Fruit fly (Drosophila melanogaster) whole organism, embryonic: ENCODE data around the gene bor.
A peak's percentile ranks its signal among the peaks of the same experiment; 100 is the strongest.

Source experiments
- CG10274 ChIP-seq: fragments of 200-800 bp; sonication (Bioruptor generic); optimal IDR thresholded peaks from 3 replicates; lab custom pipeline; 2017; ENCODE audit warnings: missing biosample characterization, mild to moderate bottlenecking, missing genetic modification characterization
- CG10543 ChIP-seq: fragments of 200-800 bp; sonication (Bioruptor generic); optimal IDR thresholded peaks from 3 replicates; lab custom pipeline; 2017; ENCODE audit warnings: missing biosample characterization, mild to moderate bottlenecking, missing genetic modification characterization, moderate library complexity
- CG11504 ChIP-seq: fragments of 200-800 bp; sonication (Bioruptor generic); optimal IDR thresholded peaks from 3 replicates; lab custom pipeline; 2019; ENCODE audit warnings: missing biosample characterization, mild to moderate bottlenecking, missing genetic modification characterization, moderate library complexity
- CG11723 ChIP-seq: fragments of 200-800 bp; sonication (Bioruptor generic); optimal IDR thresholded peaks from 2 replicates; lab custom pipeline; 2017; ENCODE audit warnings: missing biosample characterization, mild to moderate bottlenecking, missing genetic modification characterization
- CG13775 ChIP-seq: fragments of 200-800 bp; sonication (Bioruptor generic); optimal IDR thresholded peaks from 3 replicates; lab custom pipeline; 2017; ENCODE audit warnings: missing biosample characterization, mild to moderate bottlenecking, missing genetic modification characterization
- CG14860 ChIP-seq: fragments of 200-800 bp; sonication (Bioruptor generic); IDR thresholded peaks from 3 replicates; pipeline ENCODE4 v1.3.6; 2022; ENCODE audit warnings: missing biosample characterization, missing genetic modification characterization; ENCODE audit not compliant: partially characterized antibody
- CG15073 ChIP-seq: fragments of 200-800 bp; sonication (Bioruptor generic); optimal IDR thresholded peaks from 2 replicates; lab custom pipeline; 2016; ENCODE audit warnings: missing biosample characterization, missing genetic modification characterization
- CG15269 ChIP-seq: fragments of 200-800 bp; sonication (Bioruptor generic); optimal IDR thresholded peaks from 2 replicates; lab custom pipeline; 2018; ENCODE audit warnings: missing biosample characterization, mild to moderate bottlenecking, missing genetic modification characterization, moderate library complexity
- CG1792 ChIP-seq: fragments of 200-800 bp; sonication (Bioruptor generic); optimal IDR thresholded peaks from 2 replicates; lab custom pipeline; 2016; ENCODE audit warnings: missing biosample characterization, missing genetic modification characterization
- CG4730 ChIP-seq: fragments of 200-800 bp; sonication (Bioruptor generic); IDR thresholded peaks from 2 replicates; pipeline ENCODE4 v1.3.6; 2022; ENCODE audit warnings: missing biosample characterization, missing genetic modification characterization
- CG5180 ChIP-seq: fragments of 200-800 bp; sonication (Bioruptor generic); optimal IDR thresholded peaks from 3 replicates; lab custom pipeline; 2017; ENCODE audit warnings: missing biosample characterization, missing genetic modification characterization, mild to moderate bottlenecking, moderate library complexity, missing genetic modification reagents
- CG7271 ChIP-seq: fragments of 200-800 bp; sonication (Bioruptor generic); optimal IDR thresholded peaks from 2 replicates; lab custom pipeline; 2018; ENCODE audit warnings: missing biosample characterization, mild to moderate bottlenecking, missing genetic modification characterization, moderate library complexity
- CG7372 ChIP-seq: fragments of 200-800 bp; sonication (Bioruptor generic); IDR thresholded peaks from 2 replicates; pipeline ENCODE4 v1.3.6; 2022; ENCODE audit warnings: missing biosample characterization, missing genetic modification characterization
- CG7556 ChIP-seq: fragments of 200-800 bp; sonication (Bioruptor generic); optimal IDR thresholded peaks from 2 replicates; lab custom pipeline; 2017; ENCODE audit warnings: missing biosample characterization, mild to moderate bottlenecking, missing genetic modification characterization
- Deaf1 ChIP-seq: fragments of 200-800 bp; optimal IDR thresholded peaks from 3 replicates; lab custom pipeline; 2019; ENCODE audit warnings: missing biosample characterization, mild to moderate bottlenecking, missing genetic modification characterization, moderate library complexity
- Elba2 ChIP-seq: fragments of 200-800 bp; sonication (Bioruptor generic); optimal IDR thresholded peaks from 3 replicates; lab custom pipeline; 2016; ENCODE audit warnings: missing biosample characterization, missing genetic modification characterization
- Fer1 ChIP-seq: fragments of 200-800 bp; sonication (Bioruptor generic); optimal IDR thresholded peaks from 2 replicates; lab custom pipeline; 2017; ENCODE audit warnings: missing biosample characterization, mild to moderate bottlenecking, missing genetic modification characterization
- HLHmδ ChIP-seq: fragments of 200-800 bp; sonication (Bioruptor generic); optimal IDR thresholded peaks from 2 replicates; lab custom pipeline; 2018; ENCODE audit warnings: missing biosample characterization, mild to moderate bottlenecking, missing genetic modification characterization, moderate library complexity
- Hr3 ChIP-seq: fragments of 200-800 bp; sonication (Bioruptor generic); optimal IDR thresholded peaks from 3 replicates; lab custom pipeline; 2016; ENCODE audit warnings: missing biosample characterization, missing genetic modification characterization
- Hr51 ChIP-seq, 2 experiments: fragments of 200-800 bp; sonication (Bioruptor generic); optimal IDR thresholded peaks; 2 replicates in 1 of 2; 3 replicates in 1 of 2; lab custom pipeline; 2016 to 2018; ENCODE audit warnings: missing biosample characterization in 2 of 2, missing genetic modification characterization in 2 of 2, mild to moderate bottlenecking in 1 of 2, moderate library complexity in 1 of 2
- Jarid2 ChIP-seq: fragments of 200-800 bp; sonication (Bioruptor generic); optimal IDR thresholded peaks from 3 replicates; lab custom pipeline; 2017; ENCODE audit warnings: mild to moderate bottlenecking, missing biosample characterization, missing genetic modification reagents, missing genetic modification characterization
- Med ChIP-seq: fragments of 200-800 bp; sonication (Bioruptor generic); peaks from one replicate; lab custom pipeline; 2016; ENCODE audit warnings: missing biosample characterization, missing genetic modification characterization, mild to moderate bottlenecking, inconsistent platforms, moderate library complexity
- Nf-YC ChIP-seq: fragments of 200-800 bp; optimal IDR thresholded peaks from 3 replicates; lab custom pipeline; 2019; ENCODE audit warnings: missing biosample characterization, mild to moderate bottlenecking, missing genetic modification characterization, moderate library complexity
- abd-A ChIP-seq: fragments of 200-800 bp; sonication (Bioruptor generic); optimal IDR thresholded peaks from 3 replicates; lab custom pipeline; 2019; ENCODE audit warnings: missing biosample characterization, mild to moderate bottlenecking, missing genetic modification characterization, moderate library complexity
- ap ChIP-seq: fragments of 200-800 bp; sonication (Bioruptor generic); IDR thresholded peaks from 2 replicates; pipeline ENCODE4 v1.3.6; 2022; ENCODE audit warnings: missing biosample characterization, missing genetic modification characterization
- cg ChIP-seq: fragments of 200-800 bp; sonication (Bioruptor generic); optimal IDR thresholded peaks from 3 replicates; lab custom pipeline; 2019; ENCODE audit warnings: missing biosample characterization, mild to moderate bottlenecking, missing genetic modification characterization, moderate library complexity
- corto ChIP-seq: fragments of 200-800 bp; sonication (Bioruptor generic); optimal IDR thresholded peaks from 2 replicates; lab custom pipeline; 2016; ENCODE audit warnings: missing biosample characterization, mild to moderate bottlenecking, missing genetic modification characterization, moderate library complexity
- dimm ChIP-seq: fragments of 200-800 bp; sonication (Bioruptor generic); IDR thresholded peaks from 2 replicates; pipeline ENCODE4 v1.3.6; 2022; ENCODE audit warnings: missing biosample characterization, missing genetic modification characterization
- ewg ChIP-seq: fragments of 200-800 bp; sonication (Bioruptor generic); optimal IDR thresholded peaks from 3 replicates; lab custom pipeline; 2017; ENCODE audit warnings: mild to moderate bottlenecking, missing biosample characterization, missing genetic modification reagents, missing genetic modification characterization
- fd102C ChIP-seq: fragments of 200-800 bp; sonication (Bioruptor generic); optimal IDR thresholded peaks from 2 replicates; lab custom pipeline; 2018; ENCODE audit warnings: missing biosample characterization, mild to moderate bottlenecking, missing genetic modification characterization, moderate library complexity
- her ChIP-seq: fragments of 200-800 bp; sonication (Bioruptor generic); optimal IDR thresholded peaks from 2 replicates; lab custom pipeline; 2016; ENCODE audit warnings: missing biosample characterization, missing genetic modification characterization
- hkb ChIP-seq, 2 experiments: fragments of 200-800 bp in 1 of 2; fragments of >200 bp in 1 of 2; sonication (Bioruptor generic) in 1 of 2; IDR thresholded peaks in 1 of 2; optimal IDR thresholded peaks in 1 of 2; 2 replicates each; pipeline versions ENCODE4 v1.3.6 to Lab custom; 2017 to 2022; ENCODE audit warnings: missing biosample characterization in 1 of 2, missing genetic modification characterization in 1 of 2
- ken ChIP-seq: fragments of 200-800 bp; sonication (Bioruptor generic); IDR thresholded peaks from 3 replicates; pipeline ENCODE4 v1.3.6; 2022; ENCODE audit warnings: missing biosample characterization, missing genetic modification characterization
- klu ChIP-seq: fragments of 200-800 bp; sonication (Bioruptor generic); IDR thresholded peaks from 2 replicates; pipeline ENCODE4 v1.3.6; 2022; ENCODE audit warnings: missing biosample characterization, missing genetic modification characterization
- kni ChIP-seq: fragments of 200-800 bp; sonication (Bioruptor generic); optimal IDR thresholded peaks from 3 replicates; lab custom pipeline; 2017; ENCODE audit warnings: mild to moderate bottlenecking, missing biosample characterization, missing genetic modification reagents, missing genetic modification characterization
- lola ChIP-seq, 3 experiments: fragments of >200 bp in 2 of 3; fragments of 200-800 bp in 1 of 3; sonication (Bioruptor generic) in 1 of 3; optimal IDR thresholded peaks; 2 replicates each; lab custom pipeline; 2017 to 2019; ENCODE audit warnings: missing biosample characterization in 3 of 3, missing genetic modification characterization in 3 of 3, mild to moderate bottlenecking in 1 of 3, moderate library complexity in 1 of 3
- mirr ChIP-seq: fragments of 200-800 bp; sonication (Bioruptor generic); optimal IDR thresholded peaks from 3 replicates; lab custom pipeline; 2018; ENCODE audit warnings: missing biosample characterization, mild to moderate bottlenecking, missing genetic modification characterization
- onecut ChIP-seq: fragments of 200-800 bp; sonication (Bioruptor generic); IDR thresholded peaks from 2 replicates; pipeline ENCODE4 v1.3.6; 2022; ENCODE audit warnings: missing biosample characterization, missing genetic modification characterization
- pb ChIP-seq: fragments of 200-800 bp; sonication (Bioruptor generic); optimal IDR thresholded peaks from 3 replicates; lab custom pipeline; 2016; ENCODE audit warnings: missing biosample characterization, missing genetic modification characterization
- peb ChIP-seq: fragments of 200-800 bp; sonication (Bioruptor generic); IDR thresholded peaks from 2 replicates; pipeline ENCODE4 v1.3.6; 2022; ENCODE audit warnings: missing biosample characterization, missing genetic modification characterization
- pfk ChIP-seq: fragments of 200-800 bp; sonication (Bioruptor generic); optimal IDR thresholded peaks from 2 replicates; lab custom pipeline; 2018; ENCODE audit warnings: missing biosample characterization, mild to moderate bottlenecking, missing genetic modification characterization, moderate library complexity
- pzg ChIP-seq: fragments of 200-800 bp; sonication (Bioruptor generic); optimal IDR thresholded peaks from 3 replicates; lab custom pipeline; 2018; ENCODE audit warnings: missing biosample characterization, mild to moderate bottlenecking, missing genetic modification characterization, moderate library complexity
- ranshi ChIP-seq: fragments of 200-800 bp; sonication (Bioruptor generic); IDR thresholded peaks from 2 replicates; pipeline ENCODE4 v1.3.6; 2022; ENCODE audit warnings: missing biosample characterization, missing genetic modification characterization
- rib ChIP-seq: fragments of 200-800 bp; sonication (Bioruptor generic); IDR thresholded peaks from 2 replicates; pipeline ENCODE4 v1.3.6; 2022; ENCODE audit warnings: missing biosample characterization, missing genetic modification characterization
- sd ChIP-seq: fragments of 200-800 bp; sonication (Bioruptor generic); optimal IDR thresholded peaks from 3 replicates; lab custom pipeline; 2018; ENCODE audit warnings: missing biosample characterization, mild to moderate bottlenecking, missing genetic modification characterization, moderate library complexity
- zfh1 ChIP-seq: fragments of 200-800 bp; sonication (Bioruptor generic); IDR thresholded peaks from 3 replicates; pipeline ENCODE4 v1.3.6; 2022; ENCODE audit warnings: missing biosample characterization, missing genetic modification characterization

The bor gene

DNA sequence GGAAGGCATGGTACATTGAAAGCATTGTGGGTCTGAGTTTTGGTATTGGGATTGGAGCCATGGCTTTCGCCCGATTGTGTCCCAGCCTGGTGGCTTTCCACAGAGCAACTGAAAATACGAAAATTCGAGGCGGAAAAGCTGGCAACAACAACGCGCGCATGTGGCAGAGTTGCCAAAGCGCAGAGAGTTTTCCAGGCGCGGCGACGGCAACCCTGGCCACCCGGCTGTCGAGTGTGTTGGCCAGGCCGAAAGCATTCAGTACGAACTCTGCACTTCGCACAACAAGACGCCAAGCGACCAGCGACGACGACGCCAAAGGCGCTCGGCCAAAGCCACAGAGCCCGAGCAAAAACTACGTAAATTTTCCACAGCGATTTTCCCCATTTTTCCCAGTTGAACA lies 38.2 kb downstream of the bor start (continued):
- TF ChIP-seq CG15269 (tag; lab: Kevin White, UChicago) (no peak), kni (GFP tag; lab: Kevin White, UChicago) (no peak), Deaf1 (tag; lab: Kevin White, UChicago) (peak; percentile 92), ken (no peak), CG11723 (GFP tag; lab: Kevin White, UChicago) (no peak), mirr (GFP tag; lab: Kevin White, UChicago) (peak; percentile 2), her (GFP tag; lab: Kevin White, UChicago) (peak; percentile 30), sd (no peak), peb (GFP tag; lab: Robert Waterston, UW) (no peak), Fer1 (GFP tag; lab: Kevin White, UChicago) (peak; percentile 42), pzg (peak; percentile 32), CG10543 (GFP tag; lab: Kevin White, UChicago) (peak; percentile 78), Jarid2 (GFP tag; lab: Kevin White, UChicago) (peak; percentile 62), CG14860 (GFP tag; lab: Robert Waterston, UW) (no peak), ewg (GFP tag; lab: Kevin White, UChicago) (peak; percentile 81), Nf-YC (peak; percentile 6), ap (no peak), zfh1 (GFP tag; lab: Robert Waterston, UW) (no peak), CG11504 (tag; lab: Kevin White, UChicago) (peak; percentile 43), dimm (GFP tag; lab: Robert Waterston, UW) (no peak), CG7556 (GFP tag; lab: Kevin White, UChicago) (no peak), pb (peak; percentile 1), CG5180 (GFP tag; lab: Kevin White, UChicago) (peak; percentile 77), CG4730 (GFP tag; lab: Robert Waterston, UW) (no peak), lola (GFP tag; optimal IDR thresholded peaks at IDR 0.05; lab: Kevin White, UChicago) (no peak), abd-A (tag; lab: Kevin White, UChicago) (peak; percentile 64), Elba2 (GFP tag; lab: Kevin White, UChicago) (no peak), CG7372 (GFP tag; lab: Robert Waterston, UW) (no peak)

dm6 chr3R:16225351-16225750 lies 38.6 kb downstream of the bor start, which contains the start of gene tara:
TSS of gene tara (plus strand) at chr3R:16225651.
- 0 out of 2 replicates have a peak, but pooled peaks have one; percentile 10 for TF ChIP-seq onecut (GFP tag; lab: Robert Waterston, UW)
- TF ChIP-seq kni (GFP tag; lab: Kevin White, UChicago) = no peak

DNA sequence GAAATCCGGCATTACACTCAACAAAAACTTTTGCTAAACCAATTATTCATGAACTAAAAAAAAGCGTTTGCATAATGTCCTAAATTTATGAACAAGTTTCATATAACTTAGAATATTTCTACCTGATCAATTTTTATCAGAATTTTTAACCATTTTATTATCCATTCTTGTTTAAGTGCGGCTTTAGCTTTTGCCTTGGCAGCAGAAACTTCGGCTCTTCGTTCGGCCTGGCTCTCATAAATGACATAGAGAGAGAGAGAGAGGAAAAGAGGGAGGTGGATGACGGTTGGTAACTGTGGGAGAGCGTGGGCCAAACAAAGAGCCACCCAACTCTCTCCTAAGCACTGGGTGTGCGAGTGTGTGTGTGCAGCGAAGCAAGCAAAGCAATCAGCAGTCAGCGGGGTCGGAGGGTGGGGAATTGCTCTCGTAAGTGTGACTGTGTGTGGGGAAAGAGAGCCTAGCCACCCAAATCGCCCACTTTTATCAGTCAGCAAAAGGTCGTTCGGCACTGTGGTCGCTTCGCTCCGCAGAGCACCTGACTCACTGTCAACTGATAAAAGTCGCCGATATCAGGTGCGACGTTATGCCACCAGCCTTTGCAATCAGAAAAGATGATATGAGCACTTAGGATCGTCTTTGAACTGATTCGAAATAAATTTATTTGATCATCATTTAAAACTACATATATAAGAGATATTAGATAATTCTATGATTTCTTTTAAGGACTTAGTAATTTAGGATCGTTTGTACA lies 39.3 kb downstream of the bor start:
- TF ChIP-seq CG1792 (GFP tag; lab: Kevin White, UChicago) (peak; percentile 97), cg (GFP tag; lab: Kevin White, UChicago) (peak; percentile 91), CG7271 (tag; lab: Kevin White, UChicago) (peak; percentile 91), HLHmδ (GFP tag; lab: Kevin White, UChicago) (peak; percentile 3), Med (peak; percentile 99), rib (GFP tag; lab: Robert Waterston, UW) (no peak), Hr3 (GFP tag; lab: Kevin White, UChicago) (peak; percentile 96), hkb (optimal IDR thresholded peaks at IDR 0.05; lab: Kevin White, UChicago) (no peak), hkb (GFP tag; IDR thresholded peaks at IDR 0.05; lab: Robert Waterston, UW) (no peak), ranshi (GFP tag; lab: Robert Waterston, UW) (no peak), CG13775 (GFP tag; lab: Kevin White, UChicago) (peak; percentile 94), pfk (no peak), fd102C (GFP tag; lab: Kevin White, UChicago) (peak; percentile 44), klu (GFP tag; lab: Robert Waterston, UW) (no peak), corto (peak; percentile 73), Hr51 (GFP tag; optimal IDR thresholded peaks at IDR 0.05; lab: Kevin White, UChicago) (peak; percentile 97 to 98), CG10274 (peak; percentile 80), CG15073 (peak; percentile 82)
